Worm (Caenorhabditis elegans) whole organism, young adult: Measurements from ENCODE around the gene clec-56.
A peak's percentile ranks its signal among the peaks of the same experiment; 100 is the strongest.

Experiments
- B0336.3 ChIP-seq: fragments of 200-800 bp; sonication (Bioruptor generic); IDR thresholded peaks from 2 replicates; pipeline ENCODE4 v1.3.6; 2022; ENCODE audit warnings: missing genetic modification characterization, missing compliant biosample characterization
- F23B12.7 ChIP-seq: sonication (generic microtip); optimal IDR thresholded peaks from 2 replicates; lab custom pipeline; 2017; ENCODE audit warnings: missing genetic modification characterization, mild to moderate bottlenecking, missing compliant biosample characterization, antibody characterized with exemption, moderate library complexity; ENCODE audit not compliant: insufficient read depth
- ama-1 ChIP-seq, 3 experiments: fragments of 150-350 bp in 1 of 3; sonication (generic microtip) in 2 of 3; optimal IDR thresholded peaks; 2 replicates each; lab custom pipeline; 2014 to 2018; ENCODE audit warnings: missing biosample characterization in 2 of 3, missing genetic modification characterization in 2 of 3, missing genetic modification reagents in 2 of 3
- attf-3 ChIP-seq: fragments of 200-800 bp; sonication (Bioruptor generic); conservative IDR thresholded peaks from 2 replicates; pipeline ENCODE4 v1.3.6; 2022; ENCODE audit warnings: missing genetic modification reagents, missing genetic modification characterization, missing compliant biosample characterization
- efl-1 ChIP-seq: fragments of 150-350 bp; optimal IDR thresholded peaks from 2 replicates; lab custom pipeline; 2014; ENCODE audit warnings: missing biosample characterization, missing genetic modification reagents, missing genetic modification characterization
- fkh-3 ChIP-seq: sonication (generic microtip); optimal IDR thresholded peaks from 2 replicates; lab custom pipeline; 2016; ENCODE audit warnings: mild to moderate bottlenecking, missing genetic modification characterization, missing compliant biosample characterization
- lsy-27 ChIP-seq: sonication (generic microtip); optimal IDR thresholded peaks from 2 replicates; lab custom pipeline; 2017; ENCODE audit warnings: missing genetic modification characterization, mild to moderate bottlenecking, missing compliant biosample characterization, antibody characterized with exemption, missing genotype, borderline replicate concordance; ENCODE audit not compliant: insufficient read depth
- madf-8 ChIP-seq: fragments of 200-800 bp; sonication (Bioruptor generic); conservative IDR thresholded peaks from 2 replicates; pipeline ENCODE4 v1.3.6; 2022; ENCODE audit warnings: missing genetic modification reagents, missing genetic modification characterization, missing compliant biosample characterization
- mes-4 ChIP-seq: sonication (generic microtip); optimal IDR thresholded peaks from 2 replicates; lab custom pipeline; 2016; ENCODE audit warnings: missing genotype, missing genetic modification characterization, missing compliant biosample characterization
- nfya-2 ChIP-seq: fragments of 200-800 bp; sonication (Bioruptor generic); IDR thresholded peaks from 2 replicates; pipeline ENCODE4 v1.3.6; 2022; ENCODE audit warnings: missing genetic modification reagents, missing genetic modification characterization, missing compliant biosample characterization
- sea-2 ChIP-seq: fragments of 200-800 bp; sonication (Bioruptor generic); IDR thresholded peaks from 2 replicates; pipeline ENCODE4 v1.3.6; 2022; ENCODE audit warnings: missing genetic modification characterization, missing compliant biosample characterization

DNA sequence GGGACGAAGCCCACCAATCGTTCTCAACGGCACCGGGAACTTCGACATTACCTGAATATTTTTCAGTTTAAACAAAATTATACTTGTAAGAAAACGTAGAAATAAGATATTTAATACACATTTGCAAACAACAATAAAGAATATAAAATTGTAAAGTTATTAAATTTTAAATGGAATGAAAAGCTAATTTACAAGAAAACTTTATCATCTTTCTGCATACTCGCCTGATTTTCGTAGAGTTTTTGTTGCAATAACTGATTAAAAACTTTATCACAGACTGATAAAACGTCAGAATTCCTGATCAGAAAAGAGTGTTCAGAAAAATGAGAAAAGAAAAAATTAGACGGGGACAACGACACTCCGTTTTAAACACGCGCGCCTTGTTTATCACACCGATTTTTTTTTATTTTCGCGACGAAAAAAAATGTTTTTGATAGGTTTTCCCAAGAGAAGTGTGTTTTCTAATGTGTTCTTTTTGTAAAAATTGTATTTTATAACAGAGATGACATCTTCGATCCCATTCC is 26.9 kb upstream of the clec-56 start, which contains the start of the genes dlat-1 and fntb-1:
- TF ChIP-seq ama-1 (optimal IDR thresholded peaks at IDR 0.05; lab: Kevin White, UChicago): no peak
- no peak for TF ChIP-seq ama-1 (GFP tag; optimal IDR thresholded peaks at IDR 0.05; lab: Kevin White, UChicago)
- TF ChIP-seq sea-2: no peak
- TF ChIP-seq fkh-3 (tag; lab: Kevin White, UChicago): no peak
- no peak for TF ChIP-seq nfya-2 (GFP tag; lab: Robert Waterston, UW)
- no peak for TF ChIP-seq B0336.3 (GFP tag; lab: Robert Waterston, UW)
- TF ChIP-seq efl-1 (GFP tag; lab: Kevin White, UChicago): no peak
- no peak for TF ChIP-seq F23B12.7 (tag; lab: Kevin White, UChicago)
- no peak for TF ChIP-seq madf-8 (GFP tag; lab: Robert Waterston, UW)
- no peak for TF ChIP-seq mes-4 (tag; lab: Kevin White, UChicago)
- TF ChIP-seq lsy-27 (tag; lab: Kevin White, UChicago): no peak
- TF ChIP-seq attf-3 (GFP tag; lab: Robert Waterston, UW): peak; percentile 89
